Worm (Caenorhabditis elegans): Measurements from ENCODE around the gene Y56A3A.31.
A peak's percentile ranks its signal among the peaks of the same experiment; 100 is the strongest.

Gene Y56A3A.31

ce11 chrIII:11946062-11946749 is 28.1 kb upstream of the Y56A3A.31 start (continued):
- TF ChIP-seq lir-3 (tag; optimal IDR thresholded peaks at IDR 0.05) (peak; percentile 41), dmd-8 (GFP tag; IDR thresholded peaks at IDR 0.05) (no peak), ztf-7 (tag; optimal IDR thresholded peaks at IDR 0.05) (peak; percentile 69), nhr-48 (tag; optimal IDR thresholded peaks at IDR 0.05) (peak; percentile 20), ztf-11 (tag; optimal IDR thresholded peaks at IDR 0.05) (no peak), madf-5 (GFP tag; IDR thresholded peaks at IDR 0.05) (peak in 1 of 2 experiments; percentile 85; a peak in 1 of 4 replicates), zag-1 (tag; optimal IDR thresholded peaks at IDR 0.05) (no peak), ceh-28 (tag; optimal IDR thresholded peaks at IDR 0.05) (no peak), mdt-29 (GFP tag; IDR thresholded peaks at IDR 0.05) (peak; percentile 52; the same call in 1 of the 2 replicates), rbr-2 (tag; optimal IDR thresholded peaks at IDR 0.05) (peak; percentile 73), zip-2 (tag; optimal IDR thresholded peaks at IDR 0.05) (no peak), egl-43 (GFP tag; IDR thresholded peaks at IDR 0.05) (no peak), lin-38 (GFP tag; IDR thresholded peaks at IDR 0.05) (peak; percentile 80), lin-1 (GFP tag; IDR thresholded peaks at IDR 0.05) (no peak), fos-1 (tag; optimal IDR thresholded peaks at IDR 0.05) (no peak), D1046.2 (GFP tag; IDR thresholded peaks at IDR 0.05) (no peak), jun-1 (tag; optimal IDR thresholded peaks at IDR 0.05) (no peak), nhr-102 (tag; optimal IDR thresholded peaks at IDR 0.05) (peak; percentile 67), fkh-10 (GFP tag; optimal IDR thresholded peaks at IDR 0.05) (peak; percentile 21), ctbp-1 (GFP tag; IDR thresholded peaks at IDR 0.05) (peak; percentile 61; the same call in 1 of the 2 replicates), dpl-1 (GFP tag; optimal IDR thresholded peaks at IDR 0.05) (peak; percentile 81), daf-16 (GFP tag; optimal IDR thresholded peaks at IDR 0.05) (peak in 1 of 2 experiments; percentile 54), daf-16 (tag; optimal IDR thresholded peaks at IDR 0.05) (no peak), sdz-12 (GFP tag; optimal IDR thresholded peaks at IDR 0.05) (peak; percentile 66), lin-39 (tag; optimal IDR thresholded peaks at IDR 0.05) (no peak), lin-29 (GFP tag; IDR thresholded peaks at IDR 0.05) (no peak), madf-9 (GFP tag; conservative IDR thresholded peaks at IDR 0.05) (peak; percentile 81), F26F4.8 (GFP tag; conservative IDR thresholded peaks at IDR 0.05) (no peak), cey-2 (tag; optimal IDR thresholded peaks at IDR 0.05; ENCODE audit: borderline replicate concordance, insufficient read depth) (no peak), arid-1 (GFP tag; conservative IDR thresholded peaks at IDR 0.05) (peak; percentile 52; the same call in 1 of the 2 replicates), nhr-28 (tag; optimal IDR thresholded peaks at IDR 0.05) (no peak), zip-11 (GFP tag; IDR thresholded peaks at IDR 0.05) (no peak), skn-1 (tag; optimal IDR thresholded peaks at IDR 0.05) (no peak), ceh-20 (GFP tag; IDR thresholded peaks at IDR 0.05) (peak; percentile 75), pha-4 (GFP tag; IDR thresholded peaks at IDR 0.05) (peak; percentile 54; the same call in 1 of the 2 replicates), pha-4 (tag; optimal IDR thresholded peaks at IDR 0.05) (no peak), F37D6.2 (tag; optimal IDR thresholded peaks at IDR 0.05) (peak; percentile 71), nhr-237 (tag; optimal IDR thresholded peaks at IDR 0.05) (no peak), ceh-82 (tag; optimal IDR thresholded peaks at IDR 0.05) (no peak), daf-12 (tag; optimal IDR thresholded peaks at IDR 0.05) (no peak), attf-4 (tag; optimal IDR thresholded peaks at IDR 0.05) (no peak), hif-1 (tag; optimal IDR thresholded peaks at IDR 0.05) (peak in 1 of 2 experiments; percentile 91), nhr-6 (tag; optimal IDR thresholded peaks at IDR 0.05) (no peak), zfp-3 (GFP tag; conservative IDR thresholded peaks at IDR 0.05) (peak; percentile 86; the same call in 1 of the 2 replicates), duxl-1 (tag; optimal IDR thresholded peaks at IDR 0.05; ENCODE audit: poor library complexity) (peak; percentile 93), ceh-62 (tag; optimal IDR thresholded peaks at IDR 0.05) (no peak), mep-1 (tag; optimal IDR thresholded peaks at IDR 0.05) (peak; percentile 78), nhr-111 (GFP tag; optimal IDR thresholded peaks at IDR 0.05) (peak; percentile 31), daf-8 (GFP tag; IDR thresholded peaks at IDR 0.05) (no peak), mxl-3 (GFP tag; optimal IDR thresholded peaks at IDR 0.05) (no peak), tra-1 (GFP tag; IDR thresholded peaks at IDR 0.05) (peak; percentile 85; the same call in 1 of the 2 replicates)
